Fruit fly (Drosophila melanogaster) whole organism, embryonic: ENCODE results near the gene Tsf1.
A peak's percentile ranks its signal among the peaks of the same experiment; 100 is the strongest.

ENCODE experiments used
- Adf1 ChIP-seq: fragments of 200-800 bp; sonication (Bioruptor generic); IDR thresholded peaks from 2 replicates; pipeline ENCODE4 v1.3.6; 2022; ENCODE audit warnings: missing biosample characterization, missing genetic modification characterization
- Asciz ChIP-seq: fragments of 200-800 bp; sonication (Bioruptor generic); optimal IDR thresholded peaks from 2 replicates; lab custom pipeline; 2017; ENCODE audit warnings: missing biosample characterization, mild to moderate bottlenecking, missing genetic modification characterization, missing genetic modification reagents
- Bgb ChIP-seq: fragments of 200-800 bp; sonication (Bioruptor generic); IDR thresholded peaks from 2 replicates; pipeline ENCODE4 v1.3.6; 2022; ENCODE audit warnings: missing biosample characterization, missing genetic modification characterization; ENCODE audit not compliant: partially characterized antibody
- CG10431 ChIP-seq: fragments of 200-800 bp; sonication (Bioruptor generic); optimal IDR thresholded peaks from 3 replicates; lab custom pipeline; 2018; ENCODE audit warnings: missing biosample characterization, mild to moderate bottlenecking, missing genetic modification characterization
- CG10654 ChIP-seq: fragments of 200-800 bp; sonication (Bioruptor generic); optimal IDR thresholded peaks from 2 replicates; lab custom pipeline; 2016; ENCODE audit warnings: missing biosample characterization, missing genetic modification characterization
- CG10959 ChIP-seq: fragments of 200-800 bp; sonication (Bioruptor generic); IDR thresholded peaks from 2 replicates; pipeline ENCODE4 v1.3.6; 2022; ENCODE audit warnings: missing biosample characterization, missing genetic modification characterization
- CG12071 ChIP-seq: fragments of 200-800 bp; sonication (Bioruptor generic); optimal IDR thresholded peaks from 3 replicates; lab custom pipeline; 2018; ENCODE audit warnings: missing biosample characterization, mild to moderate bottlenecking, missing genetic modification characterization
- CG17328 ChIP-seq: fragments of 200-800 bp; sonication (Bioruptor generic); IDR thresholded peaks from 2 replicates; pipeline ENCODE4 v1.3.6; 2022; ENCODE audit warnings: missing biosample characterization, missing genetic modification characterization
- CG2712 ChIP-seq: fragments of 200-800 bp; optimal IDR thresholded peaks from 3 replicates; lab custom pipeline; 2019; ENCODE audit warnings: missing biosample characterization, mild to moderate bottlenecking, missing genetic modification characterization, moderate library complexity
- CG3065 ChIP-seq: fragments of 200-800 bp; sonication (Bioruptor generic); optimal IDR thresholded peaks from 2 replicates; lab custom pipeline; 2016; ENCODE audit warnings: missing biosample characterization, missing genetic modification characterization
- CG32532 ChIP-seq: fragments of 200-800 bp; sonication (Bioruptor generic); IDR thresholded peaks from 2 replicates; pipeline ENCODE4 v1.3.6; 2022; ENCODE audit warnings: missing biosample characterization, missing genetic modification characterization
- CG4424 ChIP-seq: fragments of 200-800 bp; sonication (Bioruptor generic); optimal IDR thresholded peaks from 3 replicates; lab custom pipeline; 2016; ENCODE audit warnings: missing biosample characterization, missing genetic modification characterization
- CG4707 ChIP-seq: fragments of 200-800 bp; sonication (Bioruptor generic); optimal IDR thresholded peaks from 2 replicates; lab custom pipeline; 2018; ENCODE audit warnings: missing biosample characterization, mild to moderate bottlenecking, missing genetic modification characterization, moderate library complexity
- CG7786 ChIP-seq: fragments of 200-800 bp; sonication (Bioruptor generic); optimal IDR thresholded peaks from 2 replicates; lab custom pipeline; 2016; ENCODE audit warnings: missing biosample characterization, missing genetic modification characterization
- CG7839 ChIP-seq: fragments of 200-800 bp; sonication (Bioruptor generic); optimal IDR thresholded peaks from 3 replicates; lab custom pipeline; 2018; ENCODE audit warnings: missing biosample characterization, mild to moderate bottlenecking, missing genetic modification characterization, moderate library complexity
- CG7963 ChIP-seq: fragments of 200-800 bp; sonication (Bioruptor generic); IDR thresholded peaks from 3 replicates; pipeline ENCODE4 v1.3.6; 2022; ENCODE audit warnings: missing biosample characterization, missing genetic modification characterization; ENCODE audit not compliant: partially characterized antibody
- CG7987 ChIP-seq: fragments of 200-800 bp; sonication (Bioruptor generic); optimal IDR thresholded peaks from 2 replicates; lab custom pipeline; 2018; ENCODE audit warnings: missing biosample characterization, mild to moderate bottlenecking, missing genetic modification characterization, moderate library complexity
- CG9215 ChIP-seq: fragments of 200-800 bp; sonication (Bioruptor generic); IDR thresholded peaks from 2 replicates; pipeline ENCODE4 v1.3.6; 2022; ENCODE audit warnings: missing biosample characterization, missing genetic modification characterization
- CTCF ChIP-seq: fragments of 200-800 bp; sonication (Bioruptor generic); optimal IDR thresholded peaks from 2 replicates; lab custom pipeline; 2017; ENCODE audit warnings: missing biosample characterization, mild to moderate bottlenecking, missing genetic modification characterization, moderate library complexity
- CoRest ChIP-seq: fragments of 200-800 bp; sonication (Bioruptor generic); optimal IDR thresholded peaks from 3 replicates; lab custom pipeline; 2018; ENCODE audit warnings: missing biosample characterization, mild to moderate bottlenecking, missing genetic modification characterization, moderate library complexity
- CrebB ChIP-seq: fragments of 200-800 bp; sonication (Bioruptor generic); optimal IDR thresholded peaks from 3 replicates; lab custom pipeline; 2018; ENCODE audit warnings: missing biosample characterization, mild to moderate bottlenecking, missing genetic modification characterization
- D ChIP-seq, 2 experiments: fragments of 200-800 bp in 1 of 2; fragments of >200 bp in 1 of 2; sonication (Bioruptor generic) in 1 of 2; optimal IDR thresholded peaks; 2 replicates in 1 of 2; 3 replicates in 1 of 2; lab custom pipeline; 2017; ENCODE audit warnings: mild to moderate bottlenecking in 1 of 2, missing biosample characterization in 1 of 2, missing genetic modification characterization in 1 of 2, missing genetic modification reagents in 1 of 2
- Dfd ChIP-seq, 2 experiments: fragments of >200 bp; optimal IDR thresholded peaks; 2 replicates each; lab custom pipeline; 2017; ENCODE audit warnings: missing biosample characterization in 2 of 2, missing genetic modification characterization in 2 of 2
- Dip2 ChIP-seq: fragments of 200-800 bp; sonication (Bioruptor generic); IDR thresholded peaks from 2 replicates; pipeline ENCODE4 v1.3.6; 2022; ENCODE audit warnings: missing biosample characterization, missing genetic modification characterization
- Dref ChIP-seq: fragments of 200-800 bp; sonication (Bioruptor generic); IDR thresholded peaks from 2 replicates; pipeline ENCODE4 v1.3.6; 2022; ENCODE audit warnings: missing biosample characterization, missing genetic modification characterization
- E2f1 ChIP-seq: fragments of 200-800 bp; sonication (Bioruptor generic); IDR thresholded peaks from 2 replicates; pipeline ENCODE4 v1.3.6; 2022; ENCODE audit warnings: missing biosample characterization, missing genetic modification characterization
- Elba2 ChIP-seq: fragments of 200-800 bp; sonication (Bioruptor generic); optimal IDR thresholded peaks from 3 replicates; lab custom pipeline; 2016; ENCODE audit warnings: missing biosample characterization, missing genetic modification characterization
- Fer2 ChIP-seq: fragments of 200-800 bp; sonication (Bioruptor generic); optimal IDR thresholded peaks from 2 replicates; lab custom pipeline; 2018; ENCODE audit warnings: missing biosample characterization, mild to moderate bottlenecking, missing genetic modification characterization, moderate library complexity
- Kr ChIP-seq: fragments of 200-800 bp; sonication (Bioruptor generic); optimal IDR thresholded peaks from 2 replicates; lab custom pipeline; 2017; ENCODE audit warnings: missing biosample characterization, mild to moderate bottlenecking, missing genetic modification characterization
- MESR4 ChIP-seq: fragments of 200-800 bp; sonication (Bioruptor generic); optimal IDR thresholded peaks from 2 replicates; lab custom pipeline; 2018; ENCODE audit warnings: missing biosample characterization, mild to moderate bottlenecking, missing genetic modification characterization, moderate library complexity
- NC2α ChIP-seq: fragments of 200-800 bp; sonication (Bioruptor generic); optimal IDR thresholded peaks from 2 replicates; lab custom pipeline; 2016; ENCODE audit warnings: missing biosample characterization, missing genetic modification characterization
- Nf-YA ChIP-seq: fragments of 200-800 bp; sonication (Bioruptor generic); IDR thresholded peaks from 2 replicates; pipeline ENCODE4 v1.3.6; 2022; ENCODE audit warnings: missing biosample characterization, missing genetic modification characterization
- Poxn ChIP-seq: fragments of 200-800 bp; sonication (Bioruptor generic); IDR thresholded peaks from 2 replicates; pipeline ENCODE4 v1.3.6; 2022; ENCODE audit warnings: missing biosample characterization, missing genetic modification characterization
- Ptx1 ChIP-seq: fragments of 200-800 bp; sonication (Bioruptor generic); IDR thresholded peaks from 2 replicates; pipeline ENCODE4 v1.3.6; 2022; ENCODE audit warnings: missing biosample characterization, missing genetic modification characterization
- Xbp1 ChIP-seq: fragments of 200-800 bp; sonication (Bioruptor generic); optimal IDR thresholded peaks from 3 replicates; lab custom pipeline; 2016; ENCODE audit warnings: missing biosample characterization, mild to moderate bottlenecking, missing genetic modification characterization
- aop ChIP-seq: fragments of 200-800 bp; sonication (Bioruptor generic); IDR thresholded peaks from 2 replicates; pipeline ENCODE4 v1.3.6; 2022; ENCODE audit warnings: missing biosample characterization, missing genetic modification characterization
- ase ChIP-seq: fragments of 200-800 bp; sonication (Bioruptor generic); IDR thresholded peaks from 3 replicates; pipeline ENCODE4 v1.3.6; 2022; ENCODE audit warnings: missing biosample characterization, missing genetic modification characterization
- cas ChIP-seq: fragments of 200-800 bp; sonication (Bioruptor generic); IDR thresholded peaks from 2 replicates; pipeline ENCODE4 v1.3.6; 2022; ENCODE audit warnings: missing biosample characterization, missing genetic modification characterization
- ci ChIP-seq: fragments of 200-800 bp; sonication (Bioruptor generic); IDR thresholded peaks from 3 replicates; pipeline ENCODE4 v1.3.6; 2022; ENCODE audit warnings: missing biosample characterization, missing genetic modification characterization
- dpn ChIP-seq, 2 experiments: fragments of 200-800 bp; sonication (Bioruptor generic); optimal IDR thresholded peaks; 3 replicates each; lab custom pipeline; 2016; ENCODE audit warnings: missing biosample characterization in 2 of 2, missing genetic modification characterization in 2 of 2
- fu2 ChIP-seq: fragments of 200-800 bp; sonication (Bioruptor generic); optimal IDR thresholded peaks from 2 replicates; lab custom pipeline; 2016; ENCODE audit warnings: missing biosample characterization, missing genetic modification characterization
- gsb ChIP-seq: fragments of 200-800 bp; sonication (Bioruptor generic); IDR thresholded peaks from 2 replicates; pipeline ENCODE4 v1.3.6; 2022; ENCODE audit warnings: missing biosample characterization, missing genetic modification characterization
- gsb-n ChIP-seq: fragments of 200-800 bp; sonication (Bioruptor generic); optimal IDR thresholded peaks from 3 replicates; lab custom pipeline; 2018; ENCODE audit warnings: missing biosample characterization, mild to moderate bottlenecking, missing genetic modification characterization
- h ChIP-seq: fragments of >200 bp; optimal IDR thresholded peaks from 2 replicates; lab custom pipeline; 2017
- lilli ChIP-seq: fragments of 200-800 bp; sonication (Bioruptor generic); optimal IDR thresholded peaks from 3 replicates; lab custom pipeline; 2016; ENCODE audit warnings: missing biosample characterization, missing genetic modification characterization
- psq ChIP-seq: fragments of 200-800 bp; sonication (Bioruptor generic); optimal IDR thresholded peaks from 2 replicates; lab custom pipeline; 2017; ENCODE audit warnings: missing biosample characterization, missing genetic modification characterization
- row ChIP-seq: fragments of 200-800 bp; sonication (Bioruptor generic); IDR thresholded peaks from 3 replicates; pipeline ENCODE4 v1.3.6; 2022; ENCODE audit warnings: missing biosample characterization, missing genetic modification characterization
- sd ChIP-seq: fragments of 200-800 bp; sonication (Bioruptor generic); optimal IDR thresholded peaks from 3 replicates; lab custom pipeline; 2018; ENCODE audit warnings: missing biosample characterization, mild to moderate bottlenecking, missing genetic modification characterization, moderate library complexity
- seq ChIP-seq: fragments of 200-800 bp; sonication (Bioruptor generic); IDR thresholded peaks from 2 replicates; pipeline ENCODE4 v1.3.6; 2022; ENCODE audit warnings: missing biosample characterization, missing genetic modification characterization
- toy ChIP-seq: fragments of 200-800 bp; sonication (Bioruptor generic); IDR thresholded peaks from 2 replicates; pipeline ENCODE4 v1.3.6; 2022; ENCODE audit warnings: missing biosample characterization, missing genetic modification characterization
- trh ChIP-seq: fragments of 200-800 bp; sonication (Bioruptor generic); optimal IDR thresholded peaks from 2 replicates; lab custom pipeline; 2016; ENCODE audit warnings: missing biosample characterization, missing genetic modification characterization
- tup ChIP-seq: fragments of 200-800 bp; sonication (Bioruptor generic); optimal IDR thresholded peaks from 2 replicates; lab custom pipeline; 2016; ENCODE audit warnings: missing biosample characterization, mild to moderate bottlenecking, missing genetic modification characterization, moderate library complexity

Gene Tsf1

dm6 chrX:18405567-18406059, 18.7 kb downstream of the Tsf1 start (continued):
- TF ChIP-seq CG10654 (peak; percentile 48), Ptx1 (GFP tag; lab: Robert Waterston, UW) (peak; percentile 64), E2f1 (GFP tag; lab: Robert Waterston, UW) (peak; percentile 23; the same call in 1 of the 2 replicates), Adf1 (no peak), sd (tag; lab: Kevin White, UChicago) (peak; percentile 63), ase (0 out of 3 replicates have a peak, but pooled peaks have one; percentile 48), D (optimal IDR thresholded peaks at IDR 0.05; lab: Kevin White, UChicago) (no peak), D (GFP tag; optimal IDR thresholded peaks at IDR 0.05; lab: Kevin White, UChicago) (peak; percentile 59), Dip2 (GFP tag; lab: Robert Waterston, UW) (no peak), toy (no peak), Dref (GFP tag; lab: Robert Waterston, UW) (no peak), ci (GFP tag; lab: Robert Waterston, UW) (peak; percentile 61), Dfd (GFP tag; optimal IDR thresholded peaks at IDR 0.05; lab: Kevin White, UChicago) (no peak), trh (GFP tag; lab: Kevin White, UChicago) (peak; percentile 42), CG10431 (GFP tag; lab: Kevin White, UChicago) (peak; percentile 61), CG7963 (GFP tag; lab: Robert Waterston, UW) (no peak), CG32532 (GFP tag; lab: Robert Waterston, UW) (peak; percentile 60; the same call in 1 of the 2 replicates), Bgb (GFP tag; lab: Robert Waterston, UW) (no peak), gsb (no peak), MESR4 (GFP tag; lab: Kevin White, UChicago) (no peak), Elba2 (no peak), h (lab: Kevin White, UChicago) (no peak), Nf-YA (no peak), CG12071 (GFP tag; lab: Kevin White, UChicago) (peak; percentile 14), Fer2 (no peak), aop (GFP tag; lab: Robert Waterston, UW) (no peak), CG7987 (GFP tag; lab: Kevin White, UChicago) (no peak), CG3065 (no peak), dpn (GFP tag; optimal IDR thresholded peaks at IDR 0.05; lab: Kevin White, UChicago) (peak; percentile 35 to 50), psq (no peak), cas (GFP tag; lab: Robert Waterston, UW) (no peak), CG9215 (peak; percentile 28; the same call in 1 of the 2 replicates), CTCF (GFP tag; lab: Kevin White, UChicago) (no peak), CG2712 (tag; lab: Kevin White, UChicago) (peak; percentile 78), CG10959 (GFP tag; lab: Robert Waterston, UW) (no peak), CG4707 (GFP tag; lab: Kevin White, UChicago) (no peak), CrebB (tag; lab: Kevin White, UChicago) (no peak), CG4424 (peak; percentile 77), CG7839 (peak; percentile 83), fu2 (GFP tag; lab: Kevin White, UChicago) (no peak), CG17328 (GFP tag; lab: Robert Waterston, UW) (peak; percentile 37; the same call in 1 of the 2 replicates), CG7786 (GFP tag; lab: Kevin White, UChicago) (peak; percentile 15), CoRest (tag; lab: Kevin White, UChicago) (peak; percentile 85), row (GFP tag; lab: Robert Waterston, UW) (peak; percentile 60), Xbp1 (GFP tag; lab: Kevin White, UChicago) (peak; percentile 69), tup (GFP tag; lab: Kevin White, UChicago) (peak; percentile 18), NC2α (GFP tag; lab: Kevin White, UChicago) (peak; percentile 27), Asciz (GFP tag; lab: Kevin White, UChicago) (peak; percentile 58), Kr (GFP tag; lab: Kevin White, UChicago) (no peak), gsb-n (tag; lab: Kevin White, UChicago) (peak; percentile 49), lilli (GFP tag; lab: Kevin White, UChicago) (peak; percentile 76), Poxn (GFP tag; lab: Robert Waterston, UW) (no peak), seq (GFP tag; lab: Robert Waterston, UW) (0 out of 2 replicates have a peak, but pooled peaks have one; percentile 17)
